Worm (Caenorhabditis elegans) whole organism, midembryonic: ENCODE data around the gene tsp-10.

Source experiments
- T22C8.4 ChIP-seq: fragments of 200-800 bp; sonication (Bioruptor generic); IDR thresholded peaks from 2 replicates; pipeline ENCODE4 v1.3.6; 2022; ENCODE audit warnings: missing genetic modification characterization, missing compliant biosample characterization
- cog-1 ChIP-seq: sonication (generic microtip); optimal IDR thresholded peaks from 2 replicates; lab custom pipeline; 2016; ENCODE audit warnings: missing genetic modification characterization, missing compliant biosample characterization
- flt-1 ChIP-seq: fragments of 200-800 bp; sonication (Bioruptor generic); IDR thresholded peaks from 2 replicates; pipeline ENCODE4 v1.3.6; 2022; ENCODE audit warnings: missing genetic modification characterization, missing compliant biosample characterization
- klf-2 ChIP-seq: fragments of 200-800 bp; sonication (Bioruptor generic); conservative IDR thresholded peaks from 2 replicates; pipeline ENCODE4 v1.3.6; 2022; ENCODE audit warnings: missing genetic modification reagents, missing genetic modification characterization, missing compliant biosample characterization
- med-1 ChIP-seq: sonication (generic microtip); optimal IDR thresholded peaks from 2 replicates; lab custom pipeline; 2017; ENCODE audit warnings: missing genetic modification characterization, mild to moderate bottlenecking, missing compliant biosample characterization, antibody characterized with exemption, missing genetic modification reagents; ENCODE audit not compliant: insufficient read depth
- ref-1 ChIP-seq: fragments of 200-800 bp; sonication (Bioruptor generic); conservative IDR thresholded peaks from 2 replicates; pipeline ENCODE4 v1.3.6; 2022; ENCODE audit warnings: missing genetic modification reagents, missing genetic modification characterization, missing compliant biosample characterization
- tab-1 ChIP-seq: fragments of 200-800 bp; sonication (Bioruptor generic); IDR thresholded peaks from 2 replicates; pipeline ENCODE4 v1.3.6; 2022; ENCODE audit warnings: missing genetic modification characterization, missing compliant biosample characterization
- ztf-23 ChIP-seq: fragments of 200-800 bp; sonication (Bioruptor generic); IDR thresholded peaks from 2 replicates; pipeline ENCODE4 v1.3.6; 2022; ENCODE audit warnings: missing genetic modification reagents, missing genetic modification characterization, missing compliant biosample characterization
- ztf-29 ChIP-seq: fragments of 200-800 bp; sonication (Bioruptor generic); IDR thresholded peaks from 2 replicates; pipeline ENCODE4 v1.3.6; 2022; ENCODE audit warnings: missing genetic modification reagents, missing genetic modification characterization, missing compliant biosample characterization

Gene tsp-10

ce11 chrII:6734674-6735073 is 16.3 kb downstream of the tsp-10 start, which contains the start of gene T14B4.3:
Gene T14B4.3, plus strand, starts transcription at chrII:6734937.
- TF ChIP-seq med-1 (GFP tag; lab: Kevin White, UChicago) (no peak), ztf-23 (GFP tag; lab: Robert Waterston, UW) (peak; percentile 50; the same call in 1 of the 2 replicates), cog-1 (peak; percentile 26), tab-1 (GFP tag; lab: Robert Waterston, UW) (no peak)

- TF ChIP-seq tab-1 (GFP tag; lab: Robert Waterston, UW) (no peak), flt-1 (no peak), klf-2 (GFP tag; lab: Robert Waterston, UW) (no peak), ref-1 (GFP tag; lab: Robert Waterston, UW) (no peak), T22C8.4 (GFP tag; lab: Robert Waterston, UW) (no peak), med-1 (GFP tag; lab: Kevin White, UChicago) (no peak), cog-1 (no peak), ztf-29 (no peak)
These were observed 17.7 kb downstream of the tsp-10 start, which contains the start of gene mrps-18.C for ce11 chrII:6736066-6736465. Gene mrps-18.C, plus strand, starts transcription at chrII:6736203.

ce11 chrII:6736604-6737003 is 18.2 kb downstream of the tsp-10 start, which contains the start of gene T14B4.1:
Gene T14B4.1, plus strand, starts transcription at chrII:6736904.
- TF ChIP-seq tab-1 (GFP tag; lab: Robert Waterston, UW) (no peak), ztf-23 (GFP tag; lab: Robert Waterston, UW) (no peak), T22C8.4 (GFP tag; lab: Robert Waterston, UW) (no peak), ref-1 (GFP tag; lab: Robert Waterston, UW) (no peak), med-1 (GFP tag; lab: Kevin White, UChicago) (no peak), cog-1 (no peak), flt-1 (no peak), ztf-29 (no peak), klf-2 (GFP tag; lab: Robert Waterston, UW) (no peak)

- TF ChIP-seq klf-2 (GFP tag; lab: Robert Waterston, UW) (peak; percentile 64; the same call in 1 of the 2 replicates), ztf-23 (GFP tag; lab: Robert Waterston, UW) (no peak), cog-1 (peak; percentile 41), tab-1 (GFP tag; lab: Robert Waterston, UW) (0 out of 2 replicates have a peak, but pooled peaks have one; percentile 20), T22C8.4 (GFP tag; lab: Robert Waterston, UW) (no peak), ztf-29 (0 out of 2 replicates have a peak, but pooled peaks have one; percentile 34), ref-1 (GFP tag; lab: Robert Waterston, UW) (no peak), flt-1 (peak; percentile 77; the same call in 1 of the 2 replicates), med-1 (GFP tag; lab: Kevin White, UChicago) (no peak)
These were observed 23.0 kb downstream of the tsp-10 start, which contains the start of gene exos-8 for ce11 chrII:6741428-6741827. Gene exos-8, plus strand, starts transcription at chrII:6741691.

ce11 chrII:6742614-6743013 is 24.2 kb downstream of the tsp-10 start, which contains the start of gene F41G3.6:
Gene F41G3.6, plus strand, starts transcription at chrII:6742914.
- TF ChIP-seq flt-1 (no peak), ref-1 (GFP tag; lab: Robert Waterston, UW) (no peak)

- TF ChIP-seq T22C8.4 (GFP tag; lab: Robert Waterston, UW) (no peak), cog-1 (no peak), klf-2 (GFP tag; lab: Robert Waterston, UW) (no peak), ref-1 (GFP tag; lab: Robert Waterston, UW) (no peak), ztf-29 (no peak), med-1 (GFP tag; lab: Kevin White, UChicago) (no peak), ztf-23 (GFP tag; lab: Robert Waterston, UW) (no peak), tab-1 (GFP tag; lab: Robert Waterston, UW) (no peak), flt-1 (no peak)
These were observed 26.3 kb downstream of the tsp-10 start, which contains the start of gene ins-15 for ce11 chrII:6744648-6745047. Gene ins-15, minus strand, starts transcription at chrII:6744748.

ce11 chrII:6745783-6746182 is 27.4 kb downstream of the tsp-10 start, which contains the start of gene ins-14:
Gene ins-14, minus strand, starts transcription at chrII:6745814.
- TF ChIP-seq T22C8.4 (GFP tag; lab: Robert Waterston, UW) (no peak), med-1 (GFP tag; lab: Kevin White, UChicago) (no peak), klf-2 (GFP tag; lab: Robert Waterston, UW) (no peak), cog-1 (no peak), flt-1 (no peak), tab-1 (GFP tag; lab: Robert Waterston, UW) (no peak), ztf-23 (GFP tag; lab: Robert Waterston, UW) (no peak), ztf-29 (no peak), ref-1 (GFP tag; lab: Robert Waterston, UW) (no peak)

- no peak for TF ChIP-seq tab-1 (GFP tag; lab: Robert Waterston, UW)
- no peak for TF ChIP-seq cog-1
- TF ChIP-seq flt-1: no peak
- no peak for TF ChIP-seq ztf-23 (GFP tag; lab: Robert Waterston, UW)
- no peak for TF ChIP-seq ztf-29
- TF ChIP-seq med-1 (GFP tag; lab: Kevin White, UChicago): no peak
- TF ChIP-seq ref-1 (GFP tag; lab: Robert Waterston, UW): no peak
- TF ChIP-seq T22C8.4 (GFP tag; lab: Robert Waterston, UW): no peak
- TF ChIP-seq klf-2 (GFP tag; lab: Robert Waterston, UW): no peak
These were observed 28.0 kb downstream of the tsp-10 start, which contains the start of gene F41G3.5 for ce11 chrII:6746404-6746803. Gene F41G3.5, plus strand, starts transcription at chrII:6746704.

- TF ChIP-seq ztf-29 (no peak), klf-2 (GFP tag; lab: Robert Waterston, UW) (no peak), med-1 (GFP tag; lab: Kevin White, UChicago) (no peak), ztf-23 (GFP tag; lab: Robert Waterston, UW) (no peak), cog-1 (no peak), flt-1 (no peak), ref-1 (GFP tag; lab: Robert Waterston, UW) (no peak), tab-1 (GFP tag; lab: Robert Waterston, UW) (no peak), T22C8.4 (GFP tag; lab: Robert Waterston, UW) (no peak)
These were observed 31.0 kb downstream of the tsp-10 start, which contains the start of gene F41G3.10 for ce11 chrII:6749422-6749821. Gene F41G3.10, minus strand, starts transcription at chrII:6749522.
